Worm (Caenorhabditis elegans) whole organism, L3 larva: ENCODE measurements around the gene sri-19.

ENCODE experiments used
- R02D3.7 ChIP-seq: fragments of 150-350 bp; optimal IDR thresholded peaks from 2 replicates; lab custom pipeline; 2014; ENCODE audit warnings: missing biosample characterization, missing genetic modification characterization
- ZK546.5 ChIP-seq: sonication (generic microtip); optimal IDR thresholded peaks from 2 replicates; lab custom pipeline; 2017; ENCODE audit warnings: missing biosample characterization, missing genetic modification characterization
- aly-2 ChIP-seq: fragments of 150-350 bp; optimal IDR thresholded peaks from 2 replicates; lab custom pipeline; 2014; ENCODE audit warnings: missing biosample characterization, missing genetic modification characterization
- ama-1 ChIP-seq: fragments of 150-350 bp; optimal IDR thresholded peaks from 2 replicates; lab custom pipeline; 2018
- ceh-16 ChIP-seq: sonication (generic microtip); optimal IDR thresholded peaks from 2 replicates; lab custom pipeline; 2017; ENCODE audit warnings: missing biosample characterization, missing genetic modification characterization
- ceh-28 ChIP-seq: fragments of 150-350 bp; optimal IDR thresholded peaks from 2 replicates; lab custom pipeline; 2014; ENCODE audit warnings: missing biosample characterization, missing genetic modification reagents, missing genetic modification characterization
- ceh-82 ChIP-seq: fragments of 150-350 bp; optimal IDR thresholded peaks from 2 replicates; lab custom pipeline; 2014; ENCODE audit warnings: missing biosample characterization, missing genetic modification characterization
- ceh-9 ChIP-seq: sonication (generic microtip); optimal IDR thresholded peaks from 2 replicates; lab custom pipeline; 2018; ENCODE audit warnings: missing biosample characterization, missing genetic modification characterization
- daf-12 ChIP-seq: fragments of 150-350 bp; optimal IDR thresholded peaks from 2 replicates; lab custom pipeline; 2014; ENCODE audit warnings: missing biosample characterization, missing genetic modification reagents, missing genetic modification characterization
- egl-27 ChIP-seq: sonication (generic microtip); optimal IDR thresholded peaks from 4 replicates; lab custom pipeline; 2017; ENCODE audit warnings: missing biosample characterization, missing genetic modification reagents, missing genetic modification characterization
- egl-5 ChIP-seq: fragments of 150-350 bp; optimal IDR thresholded peaks from 2 replicates; lab custom pipeline; 2017; ENCODE audit warnings: missing biosample characterization, missing genetic modification reagents, missing genetic modification characterization, inconsistent platforms
- elt-1 ChIP-seq: fragments of 150-350 bp; optimal IDR thresholded peaks from 2 replicates; lab custom pipeline; 2014; ENCODE audit warnings: missing biosample characterization, missing genetic modification characterization
- elt-2 ChIP-seq: sonication (generic microtip); optimal IDR thresholded peaks from 2 replicates; lab custom pipeline; 2016; ENCODE audit warnings: missing genetic modification reagents, mild to moderate bottlenecking, missing genetic modification characterization, missing compliant biosample characterization
- elt-3 ChIP-seq, 3 experiments: fragments of 150-350 bp in 1 of 3; sonication (generic microtip) in 2 of 3; optimal IDR thresholded peaks; 2 replicates in 2 of 3; 4 replicates in 1 of 3; lab custom pipeline; 2014 to 2017; ENCODE audit warnings: missing biosample characterization in 3 of 3, missing genetic modification characterization in 3 of 3
- eor-1 ChIP-seq, 2 experiments: fragments of 150-350 bp; optimal IDR thresholded peaks; 2 replicates each; lab custom pipeline; 2014 to 2018; ENCODE audit warnings: missing biosample characterization in 2 of 2, missing genetic modification characterization in 2 of 2
- fkh-10 ChIP-seq: sonication (generic microtip); optimal IDR thresholded peaks from 2 replicates; lab custom pipeline; 2017; ENCODE audit warnings: missing biosample characterization, missing genetic modification reagents, missing genetic modification characterization
- fkh-2 ChIP-seq: fragments of 150-350 bp; optimal IDR thresholded peaks from 2 replicates; lab custom pipeline; 2014; ENCODE audit warnings: missing biosample characterization, missing genetic modification reagents, missing genetic modification characterization
- fos-1 ChIP-seq: fragments of 150-350 bp; optimal IDR thresholded peaks from 2 replicates; lab custom pipeline; 2014; ENCODE audit warnings: missing biosample characterization, missing genetic modification characterization
- hmg-11 ChIP-seq: sonication (generic microtip); optimal IDR thresholded peaks from 2 replicates; lab custom pipeline; 2016; ENCODE audit warnings: missing genetic modification characterization, missing compliant biosample characterization
- jun-1 ChIP-seq: fragments of 150-350 bp; optimal IDR thresholded peaks from 2 replicates; lab custom pipeline; 2014; ENCODE audit warnings: missing biosample characterization, missing genetic modification reagents, missing genetic modification characterization
- lin-15B ChIP-seq: fragments of 150-350 bp; optimal IDR thresholded peaks from 2 replicates; lab custom pipeline; 2014; ENCODE audit warnings: missing biosample characterization, missing genetic modification characterization
- lin-39 ChIP-seq: fragments of 150-350 bp; optimal IDR thresholded peaks from 2 replicates; lab custom pipeline; 2018; ENCODE audit warnings: missing biosample characterization, missing genetic modification reagents, missing genetic modification characterization
- lsy-12 ChIP-seq: sonication (generic microtip); optimal IDR thresholded peaks from 2 replicates; lab custom pipeline; 2016; ENCODE audit warnings: mild to moderate bottlenecking, missing genetic modification characterization, missing compliant biosample characterization
- mdl-1 ChIP-seq: fragments of 150-350 bp; optimal IDR thresholded peaks from 2 replicates; lab custom pipeline; 2014; ENCODE audit warnings: missing biosample characterization, missing genetic modification characterization
- mml-1 ChIP-seq: fragments of 150-350 bp; sonication (generic microtip); optimal IDR thresholded peaks from 3 replicates; lab custom pipeline; 2014; ENCODE audit warnings: missing biosample characterization, missing genetic modification characterization
- nfya-1 ChIP-seq: sonication (generic microtip); optimal IDR thresholded peaks from 2 replicates; lab custom pipeline; 2017; ENCODE audit warnings: missing genetic modification characterization, mild to moderate bottlenecking, missing compliant biosample characterization, antibody characterized with exemption, moderate library complexity; ENCODE audit not compliant: insufficient read depth
- nhr-11 ChIP-seq: fragments of 150-350 bp; optimal IDR thresholded peaks from 2 replicates; lab custom pipeline; 2014; ENCODE audit warnings: missing biosample characterization, missing genetic modification characterization
- nhr-12 ChIP-seq: fragments of 150-350 bp; optimal IDR thresholded peaks from 2 replicates; lab custom pipeline; 2014; ENCODE audit warnings: missing biosample characterization, missing genetic modification characterization
- nhr-23 ChIP-seq: fragments of 150-350 bp; optimal IDR thresholded peaks from 2 replicates; lab custom pipeline; 2014; ENCODE audit warnings: missing biosample characterization, missing genetic modification reagents, missing genetic modification characterization
- nhr-237 ChIP-seq: fragments of 150-350 bp; optimal IDR thresholded peaks from 2 replicates; lab custom pipeline; 2014; ENCODE audit warnings: missing biosample characterization, missing genetic modification characterization
- nhr-25 ChIP-seq: sonication (generic microtip); optimal IDR thresholded peaks from 2 replicates; lab custom pipeline; 2017; ENCODE audit warnings: missing biosample characterization, missing genetic modification characterization
- nhr-28 ChIP-seq: fragments of 150-350 bp; optimal IDR thresholded peaks from 2 replicates; lab custom pipeline; 2014; ENCODE audit warnings: missing biosample characterization, missing genetic modification characterization
- nhr-43 ChIP-seq: sonication (generic microtip); optimal IDR thresholded peaks from 2 replicates; lab custom pipeline; 2016; ENCODE audit warnings: mild to moderate bottlenecking, missing genetic modification characterization, missing compliant biosample characterization; ENCODE audit not compliant: poor library complexity, severe bottlenecking
- nhr-67 ChIP-seq: fragments of 150-350 bp; optimal IDR thresholded peaks from 2 replicates; lab custom pipeline; 2014; ENCODE audit warnings: missing biosample characterization, missing genetic modification characterization
- nhr-76 ChIP-seq: fragments of 150-350 bp; sonication (generic microtip); optimal IDR thresholded peaks from 5 replicates; lab custom pipeline; 2014; ENCODE audit warnings: missing biosample characterization, missing genetic modification characterization
- nhr-77 ChIP-seq: fragments of 150-350 bp; optimal IDR thresholded peaks from 2 replicates; lab custom pipeline; 2014; ENCODE audit warnings: missing biosample characterization, missing genetic modification characterization
- pha-4 ChIP-seq: fragments of 150-350 bp; optimal IDR thresholded peaks from 2 replicates; lab custom pipeline; 2014; ENCODE audit warnings: missing biosample characterization, missing genetic modification reagents, missing genetic modification characterization
- pqm-1 ChIP-seq: fragments of 150-350 bp; optimal IDR thresholded peaks from 2 replicates; lab custom pipeline; 2017; ENCODE audit warnings: missing biosample characterization, missing genetic modification characterization, inconsistent platforms
- sea-2 ChIP-seq: fragments of 150-350 bp; sonication (generic microtip); optimal IDR thresholded peaks from 4 replicates; lab custom pipeline; 2014; ENCODE audit warnings: missing biosample characterization, missing genetic modification reagents, missing genetic modification characterization
- skn-1 ChIP-seq: fragments of 150-350 bp; optimal IDR thresholded peaks from 2 replicates; lab custom pipeline; 2014; ENCODE audit warnings: missing biosample characterization, missing genetic modification characterization
- snpc-4 ChIP-seq: fragments of 150-350 bp; optimal IDR thresholded peaks from 2 replicates; lab custom pipeline; 2014; ENCODE audit warnings: missing biosample characterization, missing genetic modification characterization
- tbx-2 ChIP-seq: sonication (generic microtip); optimal IDR thresholded peaks from 2 replicates; lab custom pipeline; 2016; ENCODE audit warnings: mild to moderate bottlenecking, missing genetic modification characterization, missing compliant biosample characterization
- unc-39 ChIP-seq: sonication (generic microtip); optimal IDR thresholded peaks from 4 replicates; lab custom pipeline; 2017; ENCODE audit warnings: missing biosample characterization, missing genetic modification characterization
- unc-62 ChIP-seq: fragments of 150-350 bp; sonication (generic microtip); optimal IDR thresholded peaks from 4 replicates; lab custom pipeline; 2014; ENCODE audit warnings: missing biosample characterization, missing genetic modification reagents, missing genetic modification characterization
- zag-1 ChIP-seq: fragments of 150-350 bp; optimal IDR thresholded peaks from 2 replicates; lab custom pipeline; 2014; ENCODE audit warnings: missing biosample characterization, missing genetic modification characterization
- ztf-11 ChIP-seq: fragments of 150-350 bp; optimal IDR thresholded peaks from 2 replicates; lab custom pipeline; 2014; ENCODE audit warnings: missing biosample characterization, missing genetic modification characterization
- ztf-4 ChIP-seq: fragments of 150-350 bp; optimal IDR thresholded peaks from 2 replicates; lab custom pipeline; 2014; ENCODE audit warnings: missing biosample characterization, missing genetic modification characterization

The sri-19 gene

DNA sequence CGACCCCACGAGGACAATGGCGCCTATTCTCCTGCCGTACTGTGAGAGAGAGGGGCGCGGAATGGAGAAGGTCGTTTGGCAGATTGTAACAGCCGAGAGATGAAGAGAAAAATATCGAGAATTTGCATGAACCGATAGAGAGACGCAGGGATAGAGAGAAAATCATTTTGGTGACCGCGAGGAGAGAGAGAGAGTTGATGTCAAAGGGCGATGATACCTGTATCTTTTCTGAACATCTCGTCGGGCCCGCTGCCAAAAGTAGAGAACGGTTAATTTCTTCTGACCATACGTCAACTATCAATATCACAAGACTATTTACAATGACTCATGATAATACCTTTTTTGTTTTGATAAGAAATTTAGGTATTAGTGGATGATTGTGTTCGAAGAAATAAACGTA is 17.8 kb downstream of the sri-19 start:
- TF ChIP-seq nhr-28 (tag; lab: Kevin White, UChicago) (no peak), nhr-43 (tag; lab: Kevin White, UChicago) (peak; percentile 61), nhr-77 (tag; lab: Kevin White, UChicago) (no peak), fos-1 (tag; lab: Kevin White, UChicago) (no peak), ceh-16 (tag; lab: Kevin White, UChicago) (no peak), nhr-76 (tag; lab: Kevin White, UChicago) (no peak), mml-1 (tag; lab: Kevin White, UChicago) (no peak), nhr-11 (tag; lab: Kevin White, UChicago) (no peak), nhr-67 (tag; lab: Kevin White, UChicago) (no peak), hmg-11 (tag; lab: Kevin White, UChicago) (peak; percentile 24), lin-39 (no peak), elt-3 (tag; optimal IDR thresholded peaks at IDR 0.05; lab: Kevin White, UChicago) (no peak), ama-1 (lab: Kevin White, UChicago) (peak; percentile 36), fkh-2 (no peak), nhr-237 (tag; lab: Kevin White, UChicago) (no peak), ceh-9 (tag; lab: Kevin White, UChicago) (no peak), sea-2 (no peak), ZK546.5 (tag; lab: Kevin White, UChicago) (no peak), eor-1 (tag; optimal IDR thresholded peaks at IDR 0.05; lab: Kevin White, UChicago) (no peak), fkh-10 (GFP tag; lab: Kevin White, UChicago) (no peak), nhr-25 (tag; lab: Kevin White, UChicago) (peak; percentile 95), jun-1 (tag; lab: Kevin White, UChicago) (no peak), nfya-1 (peak; percentile 24), ceh-28 (tag; lab: Kevin White, UChicago) (peak; percentile 21), skn-1 (no peak), tbx-2 (tag; lab: Kevin White, UChicago) (no peak), egl-5 (tag; lab: Kevin White, UChicago) (no peak), ztf-11 (tag; lab: Kevin White, UChicago) (no peak), unc-39 (no peak), snpc-4 (tag; lab: Kevin White, UChicago) (no peak), elt-2 (peak; percentile 44), ztf-4 (tag; lab: Kevin White, UChicago) (no peak), unc-62 (GFP tag; lab: Kevin White, UChicago) (no peak), lin-15B (tag; lab: Kevin White, UChicago) (no peak), daf-12 (tag; lab: Kevin White, UChicago) (no peak), egl-27 (tag; lab: Kevin White, UChicago) (no peak), aly-2 (tag; lab: Kevin White, UChicago) (no peak), zag-1 (tag; lab: Kevin White, UChicago) (no peak), lsy-12 (no peak), nhr-23 (peak; percentile 46), mdl-1 (tag; lab: Kevin White, UChicago) (peak; percentile 53), pha-4 (tag; lab: Kevin White, UChicago) (peak; percentile 55), ceh-82 (tag; lab: Kevin White, UChicago) (no peak), R02D3.7 (tag; lab: Kevin White, UChicago) (no peak), nhr-12 (no peak), elt-1 (tag; lab: Kevin White, UChicago) (peak; percentile 73), pqm-1 (tag; lab: Kevin White, UChicago) (peak; percentile 22)
- TF ChIP-seq, all 47 proteins: peak for 12
